Worm (Caenorhabditis elegans) whole organism, L1 larva: ENCODE measurements around the gene taf-9.

Experiments used
- C04F5.9 ChIP-seq: sonication (generic microtip); optimal IDR thresholded peaks from 2 replicates; lab custom pipeline; 2016; ENCODE audit warnings: missing genetic modification characterization, missing compliant biosample characterization
- Y116A8C.19 ChIP-seq: sonication (generic microtip); optimal IDR thresholded peaks from 2 replicates; lab custom pipeline; 2016; ENCODE audit warnings: missing compliant biosample characterization, missing genetic modification characterization, borderline replicate concordance
- aha-1 ChIP-seq: fragments of 150-350 bp; optimal IDR thresholded peaks from 2 replicates; lab custom pipeline; 2014; ENCODE audit warnings: missing biosample characterization, missing genetic modification characterization
- alr-1 ChIP-seq: fragments of 200-800 bp; sonication (Bioruptor generic); optimal IDR thresholded peaks from 2 replicates; lab custom pipeline; 2018; ENCODE audit warnings: borderline replicate concordance, mild to moderate bottlenecking, missing genetic modification characterization, missing compliant biosample characterization
- ama-1 ChIP-seq: fragments of 150-350 bp; optimal IDR thresholded peaks from 2 replicates; lab custom pipeline; 2014
- blmp-1 ChIP-seq: fragments of 150-350 bp; optimal IDR thresholded peaks from 2 replicates; lab custom pipeline; 2014; ENCODE audit warnings: missing biosample characterization, missing genetic modification characterization
- ceh-63 ChIP-seq: fragments of 200-800 bp; sonication (Bioruptor generic); optimal IDR thresholded peaks from 2 replicates; lab custom pipeline; 2018; ENCODE audit warnings: mild to moderate bottlenecking, missing genetic modification characterization, missing compliant biosample characterization
- ceh-8 ChIP-seq: fragments of 200-800 bp; sonication (Bioruptor generic); optimal IDR thresholded peaks from 2 replicates; lab custom pipeline; 2018; ENCODE audit warnings: mild to moderate bottlenecking, missing genetic modification characterization, moderate library complexity, missing compliant biosample characterization
- ceh-82 ChIP-seq, 3 experiments: fragments of 150-350 bp in 1 of 3; sonication (generic microtip) in 2 of 3; optimal IDR thresholded peaks; 2 replicates each; lab custom pipeline; 2014 to 2017; ENCODE audit warnings: missing biosample characterization in 3 of 3, missing genetic modification characterization in 3 of 3
- efl-3 ChIP-seq: fragments of 200-800 bp; sonication (Bioruptor generic); optimal IDR thresholded peaks from 2 replicates; lab custom pipeline; 2018; ENCODE audit warnings: mild to moderate bottlenecking, missing genetic modification characterization, missing compliant biosample characterization
- egl-27 ChIP-seq, 2 experiments: fragments of 150-350 bp in 1 of 2; sonication (generic microtip); optimal IDR thresholded peaks; 3 replicates each; lab custom pipeline; 2017 to 2018; ENCODE audit warnings: missing biosample characterization in 2 of 2, missing genetic modification characterization in 2 of 2, missing genetic modification reagents in 2 of 2
- elt-2 ChIP-seq: sonication (generic microtip); optimal IDR thresholded peaks from 2 replicates; lab custom pipeline; 2016; ENCODE audit warnings: missing genetic modification characterization, mild to moderate bottlenecking, inconsistent platforms, missing compliant biosample characterization, missing genetic modification reagents
- ets-5 ChIP-seq: fragments of 200-800 bp; sonication (Bioruptor generic); IDR thresholded peaks from 2 replicates; pipeline ENCODE4 v1.3.6; 2022; ENCODE audit warnings: missing genetic modification characterization, missing compliant biosample characterization
- fkh-10 ChIP-seq: sonication (generic microtip); optimal IDR thresholded peaks from 2 replicates; lab custom pipeline; 2017; ENCODE audit warnings: missing biosample characterization, missing genetic modification reagents, missing genetic modification characterization
- fkh-8 ChIP-seq: sonication (generic microtip); optimal IDR thresholded peaks from 2 replicates; lab custom pipeline; 2016; ENCODE audit warnings: mild to moderate bottlenecking, missing genetic modification characterization, missing compliant biosample characterization
- fos-1 ChIP-seq: fragments of 150-350 bp; optimal IDR thresholded peaks from 2 replicates; lab custom pipeline; 2014; ENCODE audit warnings: missing biosample characterization, missing genetic modification characterization
- hlh-4 ChIP-seq: sonication (generic microtip); optimal IDR thresholded peaks from 2 replicates; lab custom pipeline; 2016; ENCODE audit warnings: mild to moderate bottlenecking, missing genetic modification characterization, missing compliant biosample characterization
- hpl-2 ChIP-seq: fragments of 150-350 bp; optimal IDR thresholded peaks from 2 replicates; lab custom pipeline; 2014; ENCODE audit warnings: missing biosample characterization, missing genetic modification reagents, missing genetic modification characterization
- isw-1 ChIP-seq: fragments of 200-800 bp; sonication (Bioruptor generic); IDR thresholded peaks from 2 replicates; pipeline ENCODE4 v1.3.6; 2022; ENCODE audit warnings: missing genetic modification characterization, missing compliant biosample characterization
- jun-1 ChIP-seq: fragments of 150-350 bp; optimal IDR thresholded peaks from 2 replicates; lab custom pipeline; 2014; ENCODE audit warnings: missing biosample characterization, missing genetic modification reagents, missing genetic modification characterization
- lin-15B ChIP-seq: fragments of 150-350 bp; sonication (generic microtip); optimal IDR thresholded peaks from 3 replicates; lab custom pipeline; 2014; ENCODE audit warnings: missing biosample characterization, missing genetic modification characterization
- lin-39 ChIP-seq: fragments of 150-350 bp; optimal IDR thresholded peaks from 2 replicates; lab custom pipeline; 2014; ENCODE audit warnings: missing biosample characterization, missing genetic modification reagents, missing genetic modification characterization
- lsy-2 ChIP-seq, 2 experiments: fragments of 150-350 bp; optimal IDR thresholded peaks; 2 replicates each; lab custom pipeline; 2014; ENCODE audit warnings: missing biosample characterization in 2 of 2, missing genetic modification characterization in 2 of 2
- mdl-1 ChIP-seq, 2 experiments: fragments of 150-350 bp; optimal IDR thresholded peaks; 2 replicates each; lab custom pipeline; 2014 to 2017; ENCODE audit warnings: missing biosample characterization in 2 of 2, missing genetic modification characterization in 2 of 2, inconsistent platforms in 1 of 2
- mep-1 ChIP-seq: fragments of 150-350 bp; optimal IDR thresholded peaks from 2 replicates; lab custom pipeline; 2014; ENCODE audit warnings: missing biosample characterization, missing genetic modification characterization
- nhr-11 ChIP-seq: fragments of 150-350 bp; optimal IDR thresholded peaks from 2 replicates; lab custom pipeline; 2014; ENCODE audit warnings: missing biosample characterization, missing genetic modification characterization
- nhr-12 ChIP-seq: sonication (generic microtip); optimal IDR thresholded peaks from 2 replicates; lab custom pipeline; 2017; ENCODE audit warnings: missing biosample characterization, missing genetic modification characterization
- nhr-19 ChIP-seq: fragments of 200-800 bp; sonication (Bioruptor generic); conservative IDR thresholded peaks from 2 replicates; pipeline ENCODE4 v1.3.6; 2022; ENCODE audit warnings: missing genetic modification characterization, missing compliant biosample characterization
- nhr-20 ChIP-seq: sonication (generic microtip); optimal IDR thresholded peaks from 2 replicates; lab custom pipeline; 2016; ENCODE audit warnings: mild to moderate bottlenecking, missing genetic modification characterization, missing compliant biosample characterization
- nhr-28 ChIP-seq: fragments of 150-350 bp; optimal IDR thresholded peaks from 2 replicates; lab custom pipeline; 2014; ENCODE audit warnings: missing biosample characterization, missing genetic modification characterization
- nhr-47 ChIP-seq: sonication (generic microtip); optimal IDR thresholded peaks from 2 replicates; lab custom pipeline; 2016; ENCODE audit warnings: mild to moderate bottlenecking, missing genetic modification characterization, moderate library complexity, missing compliant biosample characterization
- nhr-71 ChIP-seq: sonication (generic microtip); optimal IDR thresholded peaks from 2 replicates; lab custom pipeline; 2016; ENCODE audit warnings: mild to moderate bottlenecking, missing genetic modification characterization, moderate library complexity, missing compliant biosample characterization
- nhr-77 ChIP-seq: fragments of 150-350 bp; optimal IDR thresholded peaks from 2 replicates; lab custom pipeline; 2014; ENCODE audit warnings: missing biosample characterization, missing genetic modification characterization
- nhr-84 ChIP-seq: sonication (generic microtip); optimal IDR thresholded peaks from 2 replicates; lab custom pipeline; 2017; ENCODE audit warnings: missing biosample characterization, missing genetic modification characterization
- nhr-90 ChIP-seq: sonication (generic microtip); optimal IDR thresholded peaks from 2 replicates; lab custom pipeline; 2016; ENCODE audit warnings: mild to moderate bottlenecking, missing genetic modification characterization, missing compliant biosample characterization; ENCODE audit not compliant: poor library complexity
- pag-3 ChIP-seq: sonication (generic microtip); optimal IDR thresholded peaks from 2 replicates; lab custom pipeline; 2017; ENCODE audit warnings: missing genetic modification characterization, mild to moderate bottlenecking, missing compliant biosample characterization, antibody characterized with exemption, borderline replicate concordance; ENCODE audit not compliant: insufficient read depth
- skn-1 ChIP-seq: fragments of 150-350 bp; optimal IDR thresholded peaks from 2 replicates; lab custom pipeline; 2014; ENCODE audit warnings: missing biosample characterization, missing genetic modification characterization
- snu-23 ChIP-seq: sonication (generic microtip); optimal IDR thresholded peaks from 2 replicates; lab custom pipeline; 2016; ENCODE audit warnings: missing genetic modification characterization, missing compliant biosample characterization
- sox-4 ChIP-seq: sonication (generic microtip); optimal IDR thresholded peaks from 2 replicates; lab custom pipeline; 2016; ENCODE audit warnings: missing genetic modification characterization, missing compliant biosample characterization
- sup-37 ChIP-seq: fragments of 200-800 bp; sonication (Bioruptor generic); optimal IDR thresholded peaks from 2 replicates; lab custom pipeline; 2018; ENCODE audit warnings: mild to moderate bottlenecking, missing genetic modification characterization, missing compliant biosample characterization
- tbx-2 ChIP-seq: sonication (generic microtip); optimal IDR thresholded peaks from 2 replicates; lab custom pipeline; 2016; ENCODE audit warnings: missing genetic modification characterization, missing compliant biosample characterization
- unc-130 ChIP-seq: fragments of 150-350 bp; optimal IDR thresholded peaks from 2 replicates; lab custom pipeline; 2017; ENCODE audit warnings: missing biosample characterization, missing genetic modification characterization, inconsistent platforms
- unc-30 ChIP-seq: sonication (generic microtip); optimal IDR thresholded peaks from 2 replicates; lab custom pipeline; 2017; ENCODE audit warnings: missing biosample characterization, missing genetic modification characterization
- zip-4 ChIP-seq: fragments of 200-800 bp; sonication (Bioruptor generic); optimal IDR thresholded peaks from 2 replicates; lab custom pipeline; 2018; ENCODE audit warnings: mild to moderate bottlenecking, missing genetic modification characterization, moderate library complexity, missing compliant biosample characterization
- ztf-11 ChIP-seq, 2 experiments: sonication (generic microtip); optimal IDR thresholded peaks; 2 replicates each; lab custom pipeline; 2016 to 2017; ENCODE audit warnings: missing genetic modification characterization in 2 of 2, missing biosample characterization in 1 of 2, missing compliant biosample characterization in 1 of 2

taf-9 gene

ce11 chrIII:13622268-13622667 is 1.8 kb upstream of the taf-9 start, which contains the start of gene hip-1 (continued):
- TF ChIP-seq ceh-82 (tag; optimal IDR thresholded peaks at IDR 0.05; lab: Kevin White, UChicago) (peak; percentile 18 to 45 (median 29)), mdl-1 (tag; optimal IDR thresholded peaks at IDR 0.05; lab: Kevin White, UChicago) (peak in 1 of 2 experiments; percentile 7), lin-15B (tag; lab: Kevin White, UChicago) (peak; percentile 35), nhr-12 (tag; lab: Kevin White, UChicago) (no peak), blmp-1 (tag; lab: Kevin White, UChicago) (no peak), pag-3 (tag; lab: Kevin White, UChicago) (no peak), skn-1 (peak; percentile 75), unc-130 (peak; percentile 61), C04F5.9 (tag; lab: Kevin White, UChicago) (no peak), snu-23 (GFP tag; lab: Kevin White, UChicago) (peak; percentile 78), hlh-4 (no peak), nhr-20 (tag; lab: Kevin White, UChicago) (peak; percentile 48), nhr-71 (tag; lab: Kevin White, UChicago) (peak; percentile 67), nhr-19 (GFP tag; lab: Robert Waterston, UW) (peak; percentile 43)

- TF ChIP-seq ets-5 (GFP tag; lab: Robert Waterston, UW) = no peak
- no peak for TF ChIP-seq sox-4 (tag; lab: Kevin White, UChicago)
- no peak for TF ChIP-seq nhr-47 (tag; lab: Kevin White, UChicago)
- no peak for TF ChIP-seq Y116A8C.19 (tag; lab: Kevin White, UChicago)
- no peak for TF ChIP-seq lsy-2 (tag; optimal IDR thresholded peaks at IDR 0.05; lab: Kevin White, UChicago)
- TF ChIP-seq ama-1 (lab: Kevin White, UChicago) = no peak
- TF ChIP-seq jun-1 (tag; lab: Kevin White, UChicago) = no peak
- no peak for TF ChIP-seq nhr-20 (tag; lab: Kevin White, UChicago)
- no peak for TF ChIP-seq mdl-1 (tag; optimal IDR thresholded peaks at IDR 0.05; lab: Kevin White, UChicago)
- TF ChIP-seq nhr-28 = no peak
- no peak for TF ChIP-seq lin-39 (tag; lab: Kevin White, UChicago)
- TF ChIP-seq nhr-11 (tag; lab: Kevin White, UChicago) = no peak
- TF ChIP-seq, all 84 proteins: peak for 0
These were observed 1.1 kb upstream of the taf-9 start, which contains the start of gene mlc-5 for ce11 chrIII:13623014-13623413. Gene mlc-5, plus strand, starts transcription at chrIII:13623314.

- no peak for TF ChIP-seq aha-1 (tag; lab: Kevin White, UChicago)
- TF ChIP-seq nhr-90 (tag; lab: Kevin White, UChicago) = peak; percentile 16
- TF ChIP-seq zip-4 (GFP tag; lab: Kevin White, UChicago) = no peak
- no peak for TF ChIP-seq hpl-2 (GFP tag; lab: Kevin White, UChicago)
- TF ChIP-seq nhr-28 = no peak
- TF ChIP-seq fos-1 (tag; lab: Kevin White, UChicago) = no peak
- no peak for TF ChIP-seq egl-27 (tag; optimal IDR thresholded peaks at IDR 0.05; lab: Kevin White, UChicago)
- peak; percentile 26 for TF ChIP-seq ama-1 (lab: Kevin White, UChicago)
- TF ChIP-seq ceh-63 = peak; percentile 62
- no peak for TF ChIP-seq efl-3 (GFP tag; lab: Kevin White, UChicago)
- peak; percentile 4 for TF ChIP-seq elt-2 (tag; lab: Kevin White, UChicago)
- TF ChIP-seq, all 84 proteins: peak for 4
These were observed 1.8 kb downstream of the taf-9 start for ce11 chrIII:13625650-13626430.

ce11 chrIII:13626692-13627091 is 2.6 kb downstream of the taf-9 start, which contains the start of gene T12D8.5:
Gene T12D8.5, minus strand, starts transcription at chrIII:13626786.
- TF ChIP-seq alr-1 (tag; lab: Kevin White, UChicago) = no peak
- TF ChIP-seq fos-1 (tag; lab: Kevin White, UChicago) = no peak
- TF ChIP-seq fkh-10 (GFP tag; lab: Kevin White, UChicago) = no peak
- no peak for TF ChIP-seq ztf-11 (tag; optimal IDR thresholded peaks at IDR 0.05; lab: Kevin White, UChicago)
- TF ChIP-seq nhr-77 (tag; lab: Kevin White, UChicago) = no peak
- no peak for TF ChIP-seq isw-1 (GFP tag; lab: Robert Waterston, UW)
- TF ChIP-seq ceh-8 (GFP tag; lab: Kevin White, UChicago) = no peak
- TF ChIP-seq lin-39 (tag; lab: Kevin White, UChicago) = no peak
- TF ChIP-seq egl-27 (tag; optimal IDR thresholded peaks at IDR 0.05; lab: Kevin White, UChicago) = no peak
- no peak for TF ChIP-seq nhr-12 (tag; lab: Kevin White, UChicago)
- TF ChIP-seq nhr-19 (GFP tag; lab: Robert Waterston, UW) = no peak
- peak; percentile 85 for TF ChIP-seq elt-2 (tag; lab: Kevin White, UChicago)
- no peak for TF ChIP-seq mep-1
- no peak for TF ChIP-seq tbx-2 (tag; lab: Kevin White, UChicago)
- TF ChIP-seq nhr-84 (tag; lab: Kevin White, UChicago) = no peak
- no peak for TF ChIP-seq sup-37 (GFP tag; lab: Kevin White, UChicago)
- no peak for TF ChIP-seq unc-30
- TF ChIP-seq nhr-71 (tag; lab: Kevin White, UChicago) = peak; percentile 12
- no peak for TF ChIP-seq fkh-8 (tag; lab: Kevin White, UChicago)
